Fruit fly (Drosophila melanogaster) whole organism: Measurements from ENCODE around the gene CG43060.
"Not testable (repeated sequence)": the region's sequence is repeated elsewhere in the genome, so short reads cannot be mapped to it uniquely, and the experiment has no call there.

Experiments
- CG8478 ChIP-seq: fragments of >200 bp; optimal IDR thresholded peaks from 2 replicates; lab custom pipeline; 2018; ENCODE audit warnings: inconsistent platforms
- Dll ChIP-seq: fragments of >200 bp; optimal IDR thresholded peaks from 2 replicates; lab custom pipeline; 2017
- EcR ChIP-seq, 2 experiments: fragments of >200 bp; optimal IDR thresholded peaks; 2 replicates each; lab custom pipeline; 2017; ENCODE audit warnings: missing biosample characterization in 2 of 2, missing genetic modification characterization in 2 of 2, missing genetic modification reagents in 2 of 2
- pan ChIP-seq: fragments of >200 bp; optimal IDR thresholded peaks from 2 replicates; lab custom pipeline; 2017
- psq ChIP-seq: fragments of >200 bp; optimal IDR thresholded peaks from 2 replicates; lab custom pipeline; 2017
- usp ChIP-seq: fragments of >200 bp; optimal IDR thresholded peaks from 2 replicates; lab custom pipeline; 2017; ENCODE audit warnings: missing biosample characterization, missing genetic modification characterization, mixed read lengths

Gene CG43060

dm6 chr3R:8013121-8014009 is 27.7 kb upstream of the CG43060 start, which contains the start of the genes CG10435 and Pbp95:
Gene CG10435, minus strand, starts transcription at chr3R:8013201.
Gene Pbp95, plus strand, starts transcription at chr3R:8013791.
- TF ChIP-seq EcR (GFP tag; optimal IDR thresholded peaks at IDR 0.05; lab: Kevin White, UChicago) (no peak), CG8478 (lab: Kevin White, UChicago) (no peak), psq (lab: Kevin White, UChicago) (no peak), pan (lab: Kevin White, UChicago) (peak; percentile 71)

dm6 chr3R:8026515-8026914 is 14.5 kb upstream of the CG43060 start:
- TF ChIP-seq CG8478 (lab: Kevin White, UChicago) (no peak), EcR (GFP tag; optimal IDR thresholded peaks at IDR 0.05; lab: Kevin White, UChicago) (no peak), psq (lab: Kevin White, UChicago) (no peak), usp (GFP tag; lab: Kevin White, UChicago) (no peak), pan (lab: Kevin White, UChicago) (no peak), Dll (lab: Kevin White, UChicago) (no peak)

- TF ChIP-seq pan (lab: Kevin White, UChicago) (no peak), CG8478 (lab: Kevin White, UChicago) (no peak), EcR (GFP tag; optimal IDR thresholded peaks at IDR 0.05; lab: Kevin White, UChicago) (no peak), usp (GFP tag; lab: Kevin White, UChicago) (no peak), psq (lab: Kevin White, UChicago) (no peak), Dll (lab: Kevin White, UChicago) (peak; percentile 63)
These were observed 13.8 kb upstream of the CG43060 start for dm6 chr3R:8027203-8027688.

- no peak for TF ChIP-seq CG8478 (lab: Kevin White, UChicago)
- no peak for TF ChIP-seq usp (GFP tag; lab: Kevin White, UChicago)
- TF ChIP-seq psq (lab: Kevin White, UChicago), result no peak
These were observed 11.5 kb upstream of the CG43060 start, which contains the start of gene ImpE3 for dm6 chr3R:8029496-8030013. Gene ImpE3, minus strand, starts transcription at chr3R:8029546.

- TF ChIP-seq usp (GFP tag; lab: Kevin White, UChicago) (no peak), CG8478 (lab: Kevin White, UChicago) (no peak), EcR (GFP tag; optimal IDR thresholded peaks at IDR 0.05; lab: Kevin White, UChicago) (no peak), psq (lab: Kevin White, UChicago) (no peak), Dll (lab: Kevin White, UChicago) (no peak), pan (lab: Kevin White, UChicago) (no peak)
These were observed 10.7 kb upstream of the CG43060 start, which contains the start of the genes CG10903 and CG2747 for dm6 chr3R:8030151-8030899. Gene CG10903, plus strand, starts transcription at chr3R:8030411. Gene CG2747, minus strand, starts transcription at chr3R:8030790.

- TF ChIP-seq EcR (GFP tag; optimal IDR thresholded peaks at IDR 0.05; lab: Kevin White, UChicago) (no peak), usp (GFP tag; lab: Kevin White, UChicago) (no peak)
These were observed 8.0 kb upstream of the CG43060 start, which contains the start of the genes CG11035 and unc-45 for dm6 chr3R:8032923-8033478. Gene CG11035, minus strand, starts transcription at chr3R:8033009. Gene unc-45, plus strand, starts transcription at chr3R:8033301.

- TF ChIP-seq Dll (lab: Kevin White, UChicago), result no peak
- TF ChIP-seq CG8478 (lab: Kevin White, UChicago), result no peak
- TF ChIP-seq pan (lab: Kevin White, UChicago), result no peak
- TF ChIP-seq usp (GFP tag; lab: Kevin White, UChicago), result no peak
- no peak for TF ChIP-seq psq (lab: Kevin White, UChicago)
- no peak for TF ChIP-seq EcR (GFP tag; optimal IDR thresholded peaks at IDR 0.05; lab: Kevin White, UChicago)
These were observed 3.1 kb upstream of the CG43060 start for dm6 chr3R:8037896-8038295.

dm6 chr3R:8038927-8039326 is 2.1 kb upstream of the CG43060 start:
- TF ChIP-seq Dll (lab: Kevin White, UChicago), result no peak
- TF ChIP-seq CG8478 (lab: Kevin White, UChicago), result no peak
- no peak for TF ChIP-seq psq (lab: Kevin White, UChicago)
- TF ChIP-seq EcR (GFP tag; optimal IDR thresholded peaks at IDR 0.05; lab: Kevin White, UChicago), result no peak
- TF ChIP-seq pan (lab: Kevin White, UChicago), result no peak

- TF ChIP-seq EcR (GFP tag; optimal IDR thresholded peaks at IDR 0.05; lab: Kevin White, UChicago); CG8478 (lab: Kevin White, UChicago); pan (lab: Kevin White, UChicago): not testable (repeated sequence)
These were observed 7.8 kb downstream of the CG43060 start, which contains the start of gene CG43618 for dm6 chr3R:8048867-8049266. Gene CG43618, plus strand, starts transcription at chr3R:8049167.

- TF ChIP-seq CG8478 (lab: Kevin White, UChicago); EcR (GFP tag; optimal IDR thresholded peaks at IDR 0.05; lab: Kevin White, UChicago); psq (lab: Kevin White, UChicago): not testable (repeated sequence)
These were observed 8.3 kb downstream of the CG43060 start, which contains the start of gene CG43061 for dm6 chr3R:8049373-8049772. Gene CG43061, plus strand, starts transcription at chr3R:8049673.
